Fruit fly (Drosophila melanogaster) whole organism, embryonic: Measurements from ENCODE around the gene spg.

ENCODE experiments used
- CG10959 ChIP-seq: fragments of 200-800 bp; sonication (Bioruptor generic); IDR thresholded peaks from 2 replicates; pipeline ENCODE4 v1.3.6; 2022; ENCODE audit warnings: missing biosample characterization, missing genetic modification characterization
- CG11398 ChIP-seq: fragments of 200-800 bp; sonication (Bioruptor generic); optimal IDR thresholded peaks from 2 replicates; lab custom pipeline; 2016; ENCODE audit warnings: missing biosample characterization, missing genetic modification characterization
- CG8765 ChIP-seq: fragments of 200-800 bp; sonication (Bioruptor generic); IDR thresholded peaks from 2 replicates; pipeline ENCODE4 v1.3.6; 2022; ENCODE audit warnings: missing biosample characterization, missing genetic modification characterization
- br ChIP-seq: fragments of >200 bp; optimal IDR thresholded peaks from 2 replicates; lab custom pipeline; 2017
- dm ChIP-seq: fragments of 200-800 bp; sonication (Bioruptor generic); optimal IDR thresholded peaks from 3 replicates; lab custom pipeline; 2016; ENCODE audit warnings: missing biosample characterization, missing genetic modification characterization
- p53 ChIP-seq: fragments of 200-800 bp; sonication (Bioruptor generic); optimal IDR thresholded peaks from 2 replicates; lab custom pipeline; 2016; ENCODE audit warnings: missing biosample characterization, missing genetic modification characterization
- sisA ChIP-seq: fragments of 200-800 bp; sonication (Bioruptor generic); IDR thresholded peaks from 2 replicates; pipeline ENCODE4 v1.3.6; 2022; ENCODE audit warnings: missing biosample characterization, missing genetic modification characterization
- zf30C ChIP-seq: fragments of 200-800 bp; sonication (Bioruptor generic); optimal IDR thresholded peaks from 3 replicates; lab custom pipeline; 2018; ENCODE audit warnings: missing biosample characterization, mild to moderate bottlenecking, missing genetic modification characterization

DNA sequence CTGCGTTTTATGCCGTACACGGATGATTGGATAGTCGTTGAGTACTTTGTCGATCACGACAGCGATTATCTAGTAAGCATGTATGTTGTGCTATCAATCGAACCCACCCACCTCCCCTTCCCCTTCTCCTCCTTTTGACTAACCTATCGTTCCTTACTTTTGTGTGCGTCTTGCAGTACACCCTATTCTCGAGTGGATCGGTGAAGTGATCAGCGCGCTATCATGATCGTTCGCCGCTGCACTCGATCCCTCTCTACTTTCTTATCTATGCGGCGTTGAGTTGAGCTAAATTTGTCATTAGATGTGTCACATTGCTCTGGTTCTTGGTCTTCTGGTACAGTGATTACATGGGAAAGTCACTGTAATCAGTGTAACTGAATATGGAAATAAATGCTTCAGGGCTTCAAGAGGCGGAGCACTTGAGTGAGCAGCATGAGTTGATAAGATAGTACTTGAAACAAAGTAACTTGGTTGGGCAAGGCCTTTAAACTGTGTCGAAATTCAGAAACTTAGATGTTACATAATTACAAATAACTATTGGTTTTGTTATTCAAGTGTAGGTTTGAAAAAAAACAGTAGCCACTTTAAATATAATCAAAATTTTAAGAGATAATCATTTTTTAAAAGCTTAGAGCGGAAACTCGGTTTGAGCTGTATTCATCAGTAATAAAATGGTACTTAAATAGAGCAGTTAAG lies 56.5 kb downstream of the spg start:
- TF ChIP-seq dm (GFP tag; lab: Kevin White, UChicago): no peak
- no peak for TF ChIP-seq sisA (GFP tag; lab: Robert Waterston, UW)
- no peak for TF ChIP-seq CG8765 (GFP tag; lab: Robert Waterston, UW)
- no peak for TF ChIP-seq zf30C (GFP tag; lab: Kevin White, UChicago)
- TF ChIP-seq p53: no peak
- TF ChIP-seq br: no peak
- no peak for TF ChIP-seq CG10959 (GFP tag; lab: Robert Waterston, UW)
- no peak for TF ChIP-seq CG11398 (GFP tag; lab: Kevin White, UChicago)
